Fruit fly (Drosophila melanogaster) whole organism, adult: ENCODE results near the gene CG10949.

Source experiments
- CG11617 ChIP-seq: fragments of 200-800 bp; sonication (Bioruptor generic); optimal IDR thresholded peaks from 2 replicates; lab custom pipeline; 2017; ENCODE audit warnings: mild to moderate bottlenecking, missing biosample characterization, missing genetic modification reagents, missing genetic modification characterization
- CG12768 ChIP-seq: fragments of 200-800 bp; sonication (Bioruptor generic); optimal IDR thresholded peaks from 2 replicates; lab custom pipeline; 2017; ENCODE audit warnings: missing biosample characterization, missing genetic modification characterization, mild to moderate bottlenecking, moderate library complexity, missing genetic modification reagents
- CG14711 ChIP-seq: fragments of 200-800 bp; sonication (Bioruptor generic); optimal IDR thresholded peaks from 2 replicates; lab custom pipeline; 2018; ENCODE audit warnings: missing biosample characterization, mild to moderate bottlenecking, missing genetic modification characterization, moderate library complexity
- CG1620 ChIP-seq: fragments of 200-800 bp; sonication (Bioruptor generic); optimal IDR thresholded peaks from 2 replicates; lab custom pipeline; 2016; ENCODE audit warnings: missing biosample characterization, missing genetic modification characterization
- CG33017 ChIP-seq: fragments of 200-800 bp; sonication (Bioruptor generic); optimal IDR thresholded peaks from 2 replicates; lab custom pipeline; 2018; ENCODE audit warnings: missing biosample characterization, mild to moderate bottlenecking, missing genetic modification characterization, moderate library complexity
- CG5204 ChIP-seq: fragments of 200-800 bp; sonication (Bioruptor generic); optimal IDR thresholded peaks from 2 replicates; lab custom pipeline; 2016; ENCODE audit warnings: missing biosample characterization, missing genetic modification characterization
- CG7045 ChIP-seq: fragments of 200-800 bp; sonication (Bioruptor generic); optimal IDR thresholded peaks from 2 replicates; lab custom pipeline; 2017; ENCODE audit warnings: missing biosample characterization, mild to moderate bottlenecking, missing genetic modification characterization
- CG7101 ChIP-seq: fragments of 200-800 bp; sonication (Bioruptor generic); optimal IDR thresholded peaks from 2 replicates; lab custom pipeline; 2018; ENCODE audit warnings: missing biosample characterization, mild to moderate bottlenecking, missing genetic modification characterization, moderate library complexity
- Clk ChIP-seq: fragments of 200-800 bp; sonication (Bioruptor generic); optimal IDR thresholded peaks from 2 replicates; lab custom pipeline; 2017; ENCODE audit warnings: missing biosample characterization, missing genetic modification characterization
- Crg-1 ChIP-seq: fragments of 200-800 bp; sonication (Bioruptor generic); optimal IDR thresholded peaks from 2 replicates; lab custom pipeline; 2016; ENCODE audit warnings: missing biosample characterization, missing genetic modification characterization
- Hr96 ChIP-seq: fragments of 200-800 bp; sonication (Bioruptor generic); optimal IDR thresholded peaks from 2 replicates; lab custom pipeline; 2016; ENCODE audit warnings: missing biosample characterization, missing genetic modification characterization
- Mnt ChIP-seq: fragments of 200-800 bp; sonication (Bioruptor generic); optimal IDR thresholded peaks from 2 replicates; lab custom pipeline; 2016; ENCODE audit warnings: missing biosample characterization, mild to moderate bottlenecking, missing genetic modification characterization
- bab1 ChIP-seq: fragments of 200-800 bp; sonication (Bioruptor generic); optimal IDR thresholded peaks from 3 replicates; lab custom pipeline; 2019; ENCODE audit warnings: missing biosample characterization, mild to moderate bottlenecking, missing genetic modification characterization, moderate library complexity
- cic ChIP-seq: fragments of 200-800 bp; sonication (Bioruptor generic); optimal IDR thresholded peaks from 2 replicates; lab custom pipeline; 2017; ENCODE audit warnings: missing biosample characterization, mild to moderate bottlenecking, missing genetic modification characterization, moderate library complexity
- cnc ChIP-seq, 2 experiments: fragments of >200 bp; optimal IDR thresholded peaks; 2 replicates each; lab custom pipeline; 2017
- kay ChIP-seq: fragments of 200-800 bp; sonication (Bioruptor generic); peaks from one replicate; lab custom pipeline; 2016; ENCODE audit warnings: missing biosample characterization, missing genetic modification characterization, borderline replicate concordance
- ovo ChIP-seq: fragments of 200-800 bp; sonication (Bioruptor generic); optimal IDR thresholded peaks from 2 replicates; lab custom pipeline; 2016; ENCODE audit warnings: missing biosample characterization, missing genetic modification characterization
- pad ChIP-seq: fragments of 200-800 bp; sonication (Bioruptor generic); optimal IDR thresholded peaks from 3 replicates; lab custom pipeline; 2017; ENCODE audit warnings: missing biosample characterization, missing genetic modification characterization, mild to moderate bottlenecking, moderate library complexity, missing genetic modification reagents
- tj ChIP-seq: fragments of 200-800 bp; sonication (Bioruptor generic); optimal IDR thresholded peaks from 3 replicates; lab custom pipeline; 2017; ENCODE audit warnings: missing biosample characterization, mild to moderate bottlenecking, missing genetic modification characterization, moderate library complexity
- toe ChIP-seq: fragments of 200-800 bp; sonication (Bioruptor generic); optimal IDR thresholded peaks from 2 replicates; lab custom pipeline; 2016; ENCODE audit warnings: missing biosample characterization, missing genetic modification characterization

Gene CG10949

DNA sequence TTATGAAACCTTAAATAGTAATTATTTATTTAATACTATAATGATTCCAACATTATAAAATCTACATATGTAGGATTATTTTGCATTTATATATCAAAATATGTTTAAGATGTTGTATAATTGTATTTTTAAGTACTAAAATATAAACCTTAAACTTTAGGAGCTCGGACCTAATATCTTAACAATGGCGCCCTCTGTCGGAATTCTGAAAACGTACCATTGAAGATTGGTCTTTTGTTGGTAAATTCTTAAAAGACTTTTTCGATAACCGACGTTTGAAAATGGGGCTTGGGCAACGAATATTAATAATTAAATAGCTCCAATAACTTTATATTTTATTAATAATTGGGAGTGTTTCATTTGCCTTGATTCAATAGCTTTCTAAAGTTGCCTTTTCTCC lies 21.2 kb upstream of the CG10949 start:
- TF ChIP-seq pad (no peak), Mnt (GFP tag; lab: Kevin White, UChicago) (no peak), CG7045 (GFP tag; lab: Kevin White, UChicago) (no peak), Clk (GFP tag; lab: Kevin White, UChicago) (no peak), bab1 (GFP tag; lab: Kevin White, UChicago) (no peak), cnc (optimal IDR thresholded peaks at IDR 0.05; lab: Kevin White, UChicago) (no peak)

DNA sequence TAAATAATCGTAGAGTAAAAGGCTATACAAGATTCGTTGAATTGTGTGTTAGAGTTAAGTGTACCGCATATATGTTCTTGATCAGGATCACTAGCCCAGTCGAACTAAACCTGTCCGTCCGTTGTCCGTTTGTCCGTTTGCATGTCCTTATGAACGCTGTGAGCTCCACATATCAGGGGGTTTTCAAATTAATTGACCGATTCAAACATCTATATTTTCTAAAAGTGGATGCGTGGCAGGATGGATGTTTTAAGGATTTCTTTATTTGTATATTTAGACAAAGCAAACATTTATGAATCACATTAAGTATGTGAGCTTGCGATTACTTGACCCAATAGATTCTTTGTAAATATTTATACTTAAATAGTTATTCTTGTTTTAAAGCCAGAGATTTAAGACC lies 18.5 kb upstream of the CG10949 start:
- TF ChIP-seq CG7045 (GFP tag; lab: Kevin White, UChicago) = no peak
- TF ChIP-seq tj (GFP tag; lab: Kevin White, UChicago) = no peak

DNA sequence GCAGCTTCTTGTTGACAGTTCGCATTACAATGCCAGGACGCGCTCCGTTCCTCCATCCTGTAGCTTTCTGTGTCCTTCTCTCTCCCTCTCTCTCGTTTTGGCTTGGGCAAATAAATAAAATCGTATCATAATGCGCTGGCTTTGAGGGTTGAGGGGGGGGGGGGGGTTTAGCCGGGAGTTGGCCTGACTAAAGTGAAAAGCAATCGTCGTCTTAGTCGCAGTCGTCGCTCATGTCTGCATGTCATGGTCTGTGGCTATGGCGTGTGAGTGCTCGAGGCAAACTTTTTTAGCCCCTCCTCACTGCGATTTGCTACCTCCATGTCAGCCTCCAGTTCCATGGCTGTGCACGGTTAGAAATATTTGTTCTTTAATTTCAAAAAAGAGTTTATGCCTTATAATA lies 18.1 kb upstream of the CG10949 start:
- TF ChIP-seq bab1 (GFP tag; lab: Kevin White, UChicago) (no peak), CG1620 (no peak), Crg-1 (GFP tag; lab: Kevin White, UChicago) (no peak), kay (no peak), Hr96 (GFP tag; lab: Kevin White, UChicago) (no peak), CG14711 (tag; lab: Kevin White, UChicago) (no peak), cnc (optimal IDR thresholded peaks at IDR 0.05; lab: Kevin White, UChicago) (no peak), CG7101 (no peak), CG5204 (GFP tag; lab: Kevin White, UChicago) (no peak), CG33017 (tag; lab: Kevin White, UChicago) (no peak), cic (no peak), Mnt (GFP tag; lab: Kevin White, UChicago) (no peak), pad (no peak), toe (GFP tag; lab: Kevin White, UChicago) (no peak)

DNA sequence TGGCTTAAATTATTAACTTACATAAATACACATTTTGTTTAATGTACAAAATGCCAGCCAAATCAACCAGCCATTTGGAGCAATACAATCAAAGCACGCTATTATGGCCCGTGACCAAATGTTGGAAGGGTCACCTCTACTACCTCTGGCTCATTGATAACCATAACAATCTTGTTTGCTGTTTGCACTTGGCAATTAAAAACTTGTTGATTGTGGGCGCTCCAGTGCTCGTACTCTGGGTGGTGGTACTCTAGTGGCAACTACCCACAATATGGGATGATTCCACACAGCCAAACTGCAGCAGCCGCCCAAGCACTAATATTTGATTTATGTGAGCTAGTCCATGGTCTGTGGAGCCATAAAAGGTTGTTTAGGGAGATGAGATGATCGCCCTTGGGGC lies 14.5 kb upstream of the CG10949 start:
- TF ChIP-seq cic (peak; percentile 66), Crg-1 (GFP tag; lab: Kevin White, UChicago) (peak; percentile 41), ovo (GFP tag; lab: Kevin White, UChicago) (no peak), CG7045 (GFP tag; lab: Kevin White, UChicago) (peak; percentile 40), CG11617 (GFP tag; lab: Kevin White, UChicago) (peak; percentile 30), CG12768 (GFP tag; lab: Kevin White, UChicago) (no peak)

DNA sequence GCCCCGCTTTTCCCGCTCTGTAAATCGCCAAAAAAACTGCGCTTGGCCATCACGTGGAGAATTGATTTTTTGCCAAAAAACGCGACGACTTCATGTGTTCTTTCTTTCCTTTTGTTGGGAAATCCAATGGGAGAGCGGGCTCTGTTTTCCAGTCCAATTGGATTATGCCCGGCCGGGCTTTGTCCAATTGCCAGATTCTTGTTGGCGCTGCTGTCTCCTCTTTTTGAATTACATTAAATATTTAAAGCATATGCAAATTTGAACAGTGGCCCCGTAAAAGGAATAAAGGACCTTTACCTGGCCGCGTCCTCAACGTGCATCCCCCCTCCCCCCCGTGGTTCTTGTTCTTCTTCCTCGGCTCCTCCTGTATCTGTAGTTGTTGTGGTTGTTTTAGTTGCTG lies 12.7 kb upstream of the CG10949 start:
- TF ChIP-seq kay (peak; percentile 68), CG7045 (GFP tag; lab: Kevin White, UChicago) (no peak)

DNA sequence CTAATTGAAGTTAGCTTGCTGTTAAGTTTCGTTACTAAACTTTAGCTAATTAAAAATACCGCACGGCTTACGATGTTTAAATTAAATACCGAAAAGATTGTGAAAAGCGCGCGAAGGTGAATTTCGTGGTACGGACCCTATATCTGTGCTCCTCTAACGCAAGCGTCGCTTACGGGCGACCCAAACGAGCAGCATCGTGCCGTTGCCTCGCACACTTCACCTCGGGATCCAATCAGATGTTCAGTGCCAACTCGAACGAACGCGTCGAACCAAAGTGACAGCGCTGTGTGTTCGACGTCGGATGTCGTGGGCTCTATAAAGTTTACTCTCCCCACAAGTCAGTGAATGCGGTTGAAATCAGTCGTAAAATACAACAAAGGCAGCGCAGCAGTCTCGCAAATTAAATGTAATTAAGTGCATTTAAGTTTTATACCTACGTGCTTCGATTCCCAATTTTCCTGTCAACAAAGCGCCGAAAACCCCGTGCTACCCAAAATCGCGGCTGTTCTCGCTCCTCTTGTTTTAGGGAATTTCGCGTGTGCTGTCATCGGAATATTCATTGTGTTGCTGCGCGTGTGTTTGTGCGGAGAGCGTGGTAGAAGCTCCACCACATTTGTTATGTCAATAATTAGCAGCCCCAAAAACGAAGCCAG lies 12.2 kb upstream of the CG10949 start:
- TF ChIP-seq CG5204 (GFP tag; lab: Kevin White, UChicago) = no peak
- TF ChIP-seq CG33017 (tag; lab: Kevin White, UChicago) = peak; percentile 7
- no peak for TF ChIP-seq CG1620
- TF ChIP-seq cnc (optimal IDR thresholded peaks at IDR 0.05; lab: Kevin White, UChicago) = no peak
- no peak for TF ChIP-seq Hr96 (GFP tag; lab: Kevin White, UChicago)
- TF ChIP-seq toe (GFP tag; lab: Kevin White, UChicago) = no peak
- peak; percentile 59 for TF ChIP-seq CG11617 (GFP tag; lab: Kevin White, UChicago)
- TF ChIP-seq ovo (GFP tag; lab: Kevin White, UChicago) = no peak
- no peak for TF ChIP-seq Crg-1 (GFP tag; lab: Kevin White, UChicago)
- no peak for TF ChIP-seq Clk (GFP tag; lab: Kevin White, UChicago)
- TF ChIP-seq CG7101 = peak; percentile 47
- TF ChIP-seq CG14711 (tag; lab: Kevin White, UChicago) = no peak
- peak; percentile 62 for TF ChIP-seq bab1 (GFP tag; lab: Kevin White, UChicago)
- peak; percentile 23 for TF ChIP-seq tj (GFP tag; lab: Kevin White, UChicago)
- peak; percentile 61 for TF ChIP-seq cic
- no peak for TF ChIP-seq kay
- TF ChIP-seq pad = peak; percentile 26
- peak; percentile 72 for TF ChIP-seq Mnt (GFP tag; lab: Kevin White, UChicago)
- TF ChIP-seq CG7045 (GFP tag; lab: Kevin White, UChicago) = peak; percentile 26
- no peak for TF ChIP-seq CG12768 (GFP tag; lab: Kevin White, UChicago)

DNA sequence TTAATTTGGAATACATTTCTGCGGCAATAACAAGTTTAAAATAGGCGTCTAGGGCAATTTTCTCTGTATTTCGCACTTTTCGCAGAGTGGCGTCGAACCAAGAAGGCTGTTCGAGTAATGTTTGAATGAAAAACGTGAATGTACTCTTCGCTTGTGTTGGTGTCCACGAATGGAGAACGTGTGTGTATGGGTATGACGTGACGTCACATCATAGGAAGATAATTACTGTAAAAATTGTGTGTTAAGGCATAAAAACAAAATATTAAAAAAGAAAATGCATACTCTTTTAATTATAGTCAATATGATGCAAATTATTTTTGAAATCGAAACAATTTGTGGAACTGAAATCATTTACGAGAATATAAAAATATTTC lies 11.7 kb upstream of the CG10949 start:
- TF ChIP-seq CG12768 (GFP tag; lab: Kevin White, UChicago) (no peak), bab1 (GFP tag; lab: Kevin White, UChicago) (no peak), Clk (GFP tag; lab: Kevin White, UChicago) (no peak), tj (GFP tag; lab: Kevin White, UChicago) (no peak), CG1620 (no peak), CG7101 (no peak), CG11617 (GFP tag; lab: Kevin White, UChicago) (no peak), Hr96 (GFP tag; lab: Kevin White, UChicago) (no peak), CG33017 (tag; lab: Kevin White, UChicago) (no peak), CG5204 (GFP tag; lab: Kevin White, UChicago) (no peak), toe (GFP tag; lab: Kevin White, UChicago) (no peak), ovo (GFP tag; lab: Kevin White, UChicago) (no peak), Mnt (GFP tag; lab: Kevin White, UChicago) (no peak), kay (no peak), CG7045 (GFP tag; lab: Kevin White, UChicago) (no peak), Crg-1 (GFP tag; lab: Kevin White, UChicago) (no peak)
